Fruit fly (Drosophila melanogaster): ENCODE measurements around the gene Pdk1.

DNA sequence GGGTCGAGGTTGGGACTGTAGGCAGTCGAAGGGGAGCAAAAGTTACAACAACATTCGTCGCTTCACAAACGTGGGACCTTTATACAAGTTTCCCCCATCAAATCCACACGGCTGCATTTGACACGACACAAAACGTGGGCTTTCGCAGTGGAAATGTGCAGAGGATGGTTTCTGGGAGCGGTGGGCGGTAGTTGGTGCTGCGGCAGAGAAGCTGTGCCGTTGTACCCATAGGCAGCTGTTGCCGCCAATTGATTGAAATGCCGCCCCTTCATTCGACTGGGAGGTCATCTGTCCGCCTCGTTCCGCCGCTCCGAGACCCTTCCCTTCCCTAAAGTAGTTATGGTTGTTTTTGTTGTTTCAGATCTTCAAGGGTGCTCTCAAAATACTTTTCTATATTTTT lies 20.2 kb upstream of the Pdk1 start:
- TF ChIP-seq usp (GFP tag; optimal IDR thresholded peaks at IDR 0.05) (no peak), EcR (GFP tag; optimal IDR thresholded peaks at IDR 0.05) (no peak), CG8478 (optimal IDR thresholded peaks at IDR 0.05) (no peak), pan (optimal IDR thresholded peaks at IDR 0.05) (no peak)

Data from whole organism.